Worm (Caenorhabditis elegans) whole organism, L4/young adult: ENCODE data around the gene F22E5.8.
"Not testable (repeated sequence)": the region's sequence is repeated elsewhere in the genome, so short reads cannot be mapped to it uniquely, and the experiment has no call there.

Experiments used
- W03F9.2 ChIP-seq: fragments of 150-350 bp; optimal IDR thresholded peaks from 2 replicates; lab custom pipeline; 2014; ENCODE audit warnings: missing biosample characterization, missing genetic modification characterization
- dao-5 ChIP-seq: sonication (generic microtip); optimal IDR thresholded peaks from 2 replicates; lab custom pipeline; 2016; ENCODE audit warnings: missing genotype, missing genetic modification characterization, moderate library complexity, missing compliant biosample characterization
- him-1 ChIP-seq: sonication (generic microtip); optimal IDR thresholded peaks from 2 replicates; lab custom pipeline; 2016; ENCODE audit warnings: missing genotype, missing genetic modification reagents, missing genetic modification characterization, missing compliant biosample characterization

DNA sequence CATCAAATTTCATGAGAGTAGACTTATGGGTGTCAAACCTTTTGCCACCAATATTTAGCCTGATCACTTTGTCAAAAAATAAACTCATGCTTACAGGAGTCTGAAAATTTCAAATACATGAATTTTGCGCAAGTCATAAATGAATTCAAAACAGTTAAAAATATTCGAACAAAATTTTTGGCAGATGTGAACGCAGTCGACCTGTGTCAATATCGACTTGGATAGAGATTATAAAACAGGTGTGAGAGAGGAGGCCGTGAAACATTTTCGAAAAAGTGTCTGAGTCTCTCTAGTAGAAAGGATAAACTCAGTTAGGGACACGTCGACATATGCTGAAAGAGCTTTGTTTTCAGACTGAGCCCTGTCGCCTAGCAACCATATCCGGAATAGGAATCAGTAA is 6.9 kb downstream of the F22E5.8 start, which contains the start of gene F22E5.12:
- TF ChIP-seq him-1 (tag; lab: Kevin White, UChicago); W03F9.2 (tag; lab: Kevin White, UChicago); dao-5: not testable (repeated sequence)
